Worm (Caenorhabditis elegans): ENCODE data around the gene bcat-1.
A peak's percentile ranks its signal among the peaks of the same experiment; 100 is the strongest.

bcat-1 gene

ce11 chrX:12911235-12911634 lies 34.0 kb downstream of the bcat-1 start (continued):
- TF ChIP-seq snpc-4 (tag; optimal IDR thresholded peaks at IDR 0.05) (no peak), nhr-90 (tag; optimal IDR thresholded peaks at IDR 0.05; ENCODE audit: poor library complexity) (peak; percentile 17), tbx-2 (tag; optimal IDR thresholded peaks at IDR 0.05) (no peak), elt-2 (tag; optimal IDR thresholded peaks at IDR 0.05) (peak; percentile 85), lin-35 (GFP tag; optimal IDR thresholded peaks at IDR 0.05) (peak; percentile 0 to 20), sptf-1 (tag; optimal IDR thresholded peaks at IDR 0.05) (no peak)

ce11 chrX:12912435-12912834 lies 35.2 kb downstream of the bcat-1 start:
- TF ChIP-seq pqm-1 (tag; optimal IDR thresholded peaks at IDR 0.05), result no peak
- TF ChIP-seq mab-9 (GFP tag; IDR thresholded peaks at IDR 0.05), result no peak
- TF ChIP-seq lin-14 (GFP tag; optimal IDR thresholded peaks at IDR 0.05), result peak; percentile 12
- TF ChIP-seq ztf-4 (tag; optimal IDR thresholded peaks at IDR 0.05), result no peak
- TF ChIP-seq hlh-17 (GFP tag; optimal IDR thresholded peaks at IDR 0.05; ENCODE audit: borderline replicate concordance), result no peak
- TF ChIP-seq aly-2 (tag; optimal IDR thresholded peaks at IDR 0.05), result no peak
- no peak for TF ChIP-seq sox-4 (tag; optimal IDR thresholded peaks at IDR 0.05)
- peak; percentile 10 for TF ChIP-seq nhr-85 (tag)
- no peak for TF ChIP-seq efl-1 (optimal IDR thresholded peaks at IDR 0.05)
- peak in 1 of 2 experiments; percentile 53 for TF ChIP-seq efl-1 (GFP tag; optimal IDR thresholded peaks at IDR 0.05 in 1 of 2)
- TF ChIP-seq elt-3 (tag; optimal IDR thresholded peaks at IDR 0.05), result peak in 2 of 6 experiments; percentile 18 to 28
- TF ChIP-seq C16A3.4 (tag; optimal IDR thresholded peaks at IDR 0.05), result no peak
- peak; percentile 82 for TF ChIP-seq blmp-1 (tag; optimal IDR thresholded peaks at IDR 0.05)
- no peak for TF ChIP-seq fkh-10 (GFP tag; optimal IDR thresholded peaks at IDR 0.05)

- TF ChIP-seq hlh-17 (GFP tag; optimal IDR thresholded peaks at IDR 0.05; ENCODE audit: borderline replicate concordance) (no peak), xbp-1 (tag; optimal IDR thresholded peaks at IDR 0.05) (no peak), ceh-8 (GFP tag; optimal IDR thresholded peaks at IDR 0.05) (no peak), nhr-71 (tag; optimal IDR thresholded peaks at IDR 0.05) (no peak), nhr-85 (tag) (peak; percentile 57), grh-1 (GFP tag; IDR thresholded peaks at IDR 0.05) (no peak), hlh-4 (tag; optimal IDR thresholded peaks at IDR 0.05) (no peak), efl-1 (optimal IDR thresholded peaks at IDR 0.05) (no peak), efl-1 (GFP tag; optimal IDR thresholded peaks at IDR 0.05 in 1 of 2) (peak in 1 of 2 experiments; percentile 53), mef-2 (tag; optimal IDR thresholded peaks at IDR 0.05) (no peak), nhr-19 (GFP tag; conservative IDR thresholded peaks at IDR 0.05) (peak; percentile 26), snpc-4 (tag; optimal IDR thresholded peaks at IDR 0.05) (no peak), ceh-63 (GFP tag; optimal IDR thresholded peaks at IDR 0.05) (no peak), C04F5.9 (tag; optimal IDR thresholded peaks at IDR 0.05) (no peak), elt-2 (tag; optimal IDR thresholded peaks at IDR 0.05) (no peak)
Measured at ce11 chrX:12913398-12914071, 36.3 kb downstream of the bcat-1 start.

ce11 chrX:12914209-12914608 lies 36.9 kb downstream of the bcat-1 start:
- TF ChIP-seq egl-27 (tag; optimal IDR thresholded peaks at IDR 0.05), result no peak
- peak; percentile 72 for TF ChIP-seq nhr-71 (tag; optimal IDR thresholded peaks at IDR 0.05)
- TF ChIP-seq lir-3 (tag; optimal IDR thresholded peaks at IDR 0.05; ENCODE audit: poor library complexity), result peak; percentile 44
- TF ChIP-seq pag-3 (tag; optimal IDR thresholded peaks at IDR 0.05; ENCODE audit: borderline replicate concordance, insufficient read depth), result no peak
- peak; percentile 64 for TF ChIP-seq lin-14 (GFP tag; optimal IDR thresholded peaks at IDR 0.05)
- peak; percentile 59 for TF ChIP-seq egl-13 (tag; optimal IDR thresholded peaks at IDR 0.05)
- TF ChIP-seq mdl-1 (tag; optimal IDR thresholded peaks at IDR 0.05), result peak in 1 of 2 experiments; percentile 57
- peak; percentile 57 for TF ChIP-seq pax-3 (tag; optimal IDR thresholded peaks at IDR 0.05)
- TF ChIP-seq snu-23 (GFP tag; optimal IDR thresholded peaks at IDR 0.05), result peak; percentile 22
- TF ChIP-seq nhr-19 (GFP tag; conservative IDR thresholded peaks at IDR 0.05), result peak; percentile 45
- peak; percentile 10 for TF ChIP-seq swsn-7 (tag; optimal IDR thresholded peaks at IDR 0.05)
- TF ChIP-seq tlp-1 (tag; optimal IDR thresholded peaks at IDR 0.05), result no peak
- peak; percentile 64 for TF ChIP-seq nhr-47 (tag; optimal IDR thresholded peaks at IDR 0.05)
- peak; percentile 29 for TF ChIP-seq nhr-20 (tag; optimal IDR thresholded peaks at IDR 0.05)
- TF ChIP-seq fkh-8 (tag; optimal IDR thresholded peaks at IDR 0.05), result peak; percentile 54
- peak in 1 of 2 experiments; percentile 50 for TF ChIP-seq lsy-2 (tag; optimal IDR thresholded peaks at IDR 0.05)
- TF ChIP-seq unc-62 (GFP tag; optimal IDR thresholded peaks at IDR 0.05), result no peak
- TF ChIP-seq rnt-1 (tag; optimal IDR thresholded peaks at IDR 0.05), result peak; percentile 26
- TF ChIP-seq nhr-85 (tag), result no peak
- no peak for TF ChIP-seq ces-1 (GFP tag; optimal IDR thresholded peaks at IDR 0.05)
- no peak for TF ChIP-seq blmp-1 (tag; optimal IDR thresholded peaks at IDR 0.05)
- TF ChIP-seq sox-4 (tag; optimal IDR thresholded peaks at IDR 0.05), result peak; percentile 13
- no peak for TF ChIP-seq C34B4.2 (tag; optimal IDR thresholded peaks at IDR 0.05)

All from whole organism, L1 larva.